Fruit fly (Drosophila melanogaster) whole organism, embryonic: ENCODE measurements around the gene Ufsp2.

Source experiments
- Atf-2 ChIP-seq: fragments of 200-800 bp; sonication (Bioruptor generic); optimal IDR thresholded peaks from 2 replicates; lab custom pipeline; 2016; ENCODE audit warnings: missing biosample characterization, missing genetic modification characterization
- Atf6 ChIP-seq: fragments of 200-800 bp; sonication (Bioruptor generic); IDR thresholded peaks from 2 replicates; pipeline ENCODE4 v1.3.6; 2022; ENCODE audit warnings: missing biosample characterization, missing genetic modification characterization
- Awh ChIP-seq: fragments of 200-800 bp; sonication (Bioruptor generic); IDR thresholded peaks from 2 replicates; pipeline ENCODE4, ENCODE4 v1.3.6; 2022; ENCODE audit warnings: missing biosample characterization, missing genetic modification characterization
- BEAF-32 ChIP-seq: fragments of 200-800 bp; sonication (Bioruptor generic); optimal IDR thresholded peaks from 3 replicates; lab custom pipeline; 2017; ENCODE audit warnings: missing biosample characterization, missing genetic modification characterization, mild to moderate bottlenecking, moderate library complexity, missing genetic modification reagents
- CG10321 ChIP-seq: fragments of 200-800 bp; sonication (Bioruptor generic); IDR thresholded peaks from 2 replicates; pipeline ENCODE4 v1.3.6; 2022; ENCODE audit warnings: missing biosample characterization, missing genetic modification characterization
- CG10462 ChIP-seq: fragments of 200-800 bp; sonication (Bioruptor generic); optimal IDR thresholded peaks from 2 replicates; lab custom pipeline; 2016; ENCODE audit warnings: missing biosample characterization, missing genetic modification characterization
- CG12071 ChIP-seq: fragments of 200-800 bp; sonication (Bioruptor generic); optimal IDR thresholded peaks from 3 replicates; lab custom pipeline; 2018; ENCODE audit warnings: missing biosample characterization, mild to moderate bottlenecking, missing genetic modification characterization
- CG12659 ChIP-seq: fragments of 200-800 bp; sonication (Bioruptor generic); optimal IDR thresholded peaks from 3 replicates; lab custom pipeline; 2017; ENCODE audit warnings: mild to moderate bottlenecking, missing biosample characterization, missing genetic modification reagents, missing genetic modification characterization
- CG12744 ChIP-seq: fragments of 200-800 bp; sonication (Bioruptor generic); optimal IDR thresholded peaks from 2 replicates; lab custom pipeline; 2016; ENCODE audit warnings: missing biosample characterization, missing genetic modification characterization
- CG16813 ChIP-seq: fragments of 200-800 bp; sonication (Bioruptor generic); IDR thresholded peaks from 3 replicates; pipeline ENCODE4 v1.3.6; 2022; ENCODE audit warnings: missing biosample characterization, missing genetic modification characterization; ENCODE audit not compliant: partially characterized antibody
- CG17361 ChIP-seq: fragments of 200-800 bp; sonication (Bioruptor generic); IDR thresholded peaks from 3 replicates; pipeline ENCODE4 v1.3.6; 2022; ENCODE audit warnings: missing biosample characterization, missing genetic modification characterization
- CG2120 ChIP-seq: fragments of 200-800 bp; sonication (Bioruptor generic); optimal IDR thresholded peaks from 3 replicates; lab custom pipeline; 2016; ENCODE audit warnings: missing biosample characterization, missing genetic modification characterization
- CG2678 ChIP-seq: fragments of 200-800 bp; sonication (Bioruptor generic); optimal IDR thresholded peaks from 3 replicates; lab custom pipeline; 2019; ENCODE audit warnings: missing biosample characterization, mild to moderate bottlenecking, missing genetic modification characterization, moderate library complexity
- CG2712 ChIP-seq: fragments of 200-800 bp; optimal IDR thresholded peaks from 3 replicates; lab custom pipeline; 2019; ENCODE audit warnings: missing biosample characterization, mild to moderate bottlenecking, missing genetic modification characterization, moderate library complexity
- CG2875 ChIP-seq: fragments of 200-800 bp; sonication (Bioruptor generic); optimal IDR thresholded peaks from 2 replicates; lab custom pipeline; 2017; ENCODE audit warnings: missing biosample characterization, mild to moderate bottlenecking, missing genetic modification characterization, missing genetic modification reagents
- CG6791 ChIP-seq: fragments of 200-800 bp; sonication (Bioruptor generic); IDR thresholded peaks from 3 replicates; pipeline ENCODE4 v1.3.6; 2022; ENCODE audit warnings: missing biosample characterization, missing genetic modification characterization; ENCODE audit not compliant: partially characterized antibody
- CG7556 ChIP-seq: fragments of 200-800 bp; sonication (Bioruptor generic); optimal IDR thresholded peaks from 2 replicates; lab custom pipeline; 2017; ENCODE audit warnings: missing biosample characterization, mild to moderate bottlenecking, missing genetic modification characterization
- CHES-1-like ChIP-seq: fragments of 200-800 bp; sonication (Bioruptor generic); optimal IDR thresholded peaks from 2 replicates; lab custom pipeline; 2016; ENCODE audit warnings: missing biosample characterization, missing genetic modification characterization
- CkIIα-i1 ChIP-seq: fragments of 200-800 bp; sonication (Bioruptor generic); IDR thresholded peaks from 2 replicates; pipeline ENCODE4 v1.3.6; 2022; ENCODE audit warnings: missing biosample characterization, missing genetic modification characterization
- D19B ChIP-seq: fragments of 200-800 bp; sonication (Bioruptor generic); optimal IDR thresholded peaks from 2 replicates; lab custom pipeline; 2017; ENCODE audit warnings: missing biosample characterization, mild to moderate bottlenecking, missing genetic modification characterization
- Dbx ChIP-seq: fragments of 200-800 bp; sonication (Bioruptor generic); IDR thresholded peaks from 3 replicates; pipeline ENCODE4 v1.3.6; 2022; ENCODE audit warnings: missing biosample characterization, missing genetic modification characterization
- E2f2 ChIP-seq: fragments of 200-800 bp; sonication (Bioruptor generic); IDR thresholded peaks from 2 replicates; pipeline ENCODE4 v1.3.6; 2022; ENCODE audit warnings: missing biosample characterization, missing genetic modification characterization
- Hr39 ChIP-seq: fragments of >200 bp; optimal IDR thresholded peaks from 2 replicates; lab custom pipeline; 2017
- Mes4 ChIP-seq: fragments of 200-800 bp; sonication (Bioruptor generic); optimal IDR thresholded peaks from 2 replicates; lab custom pipeline; 2016; ENCODE audit warnings: missing biosample characterization, missing genetic modification characterization
- Mrtf ChIP-seq: fragments of 200-800 bp; sonication (Bioruptor generic); IDR thresholded peaks from 3 replicates; pipeline ENCODE4 v1.3.6; 2022; ENCODE audit warnings: missing biosample characterization, missing genetic modification characterization
- NC2α ChIP-seq: fragments of 200-800 bp; sonication (Bioruptor generic); optimal IDR thresholded peaks from 2 replicates; lab custom pipeline; 2016; ENCODE audit warnings: missing biosample characterization, missing genetic modification characterization
- Six4 ChIP-seq: fragments of 200-800 bp; sonication (Bioruptor generic); optimal IDR thresholded peaks from 2 replicates; lab custom pipeline; 2016; ENCODE audit warnings: missing biosample characterization, missing genetic modification characterization
- Sox100B ChIP-seq: fragments of 200-800 bp; sonication (Bioruptor generic); optimal IDR thresholded peaks from 3 replicates; lab custom pipeline; 2018; ENCODE audit warnings: missing biosample characterization, mild to moderate bottlenecking, missing genetic modification characterization
- Trl ChIP-seq, 3 experiments: fragments of >200 bp in 2 of 3; fragments of 200-800 bp in 1 of 3; sonication (Bioruptor generic) in 1 of 3; optimal IDR thresholded peaks; 2 replicates in 1 of 3; 3 replicates in 2 of 3; lab custom pipeline; 2016 to 2017; ENCODE audit warnings: missing biosample characterization in 1 of 3, missing genetic modification characterization in 1 of 3
- Vsx1 ChIP-seq: fragments of 200-800 bp; sonication (Bioruptor generic); optimal IDR thresholded peaks from 2 replicates; lab custom pipeline; 2017; ENCODE audit warnings: missing biosample characterization, mild to moderate bottlenecking, missing genetic modification characterization, missing genetic modification reagents
- Xbp1 ChIP-seq: fragments of 200-800 bp; sonication (Bioruptor generic); optimal IDR thresholded peaks from 3 replicates; lab custom pipeline; 2016; ENCODE audit warnings: missing biosample characterization, mild to moderate bottlenecking, missing genetic modification characterization
- btn ChIP-seq: fragments of 200-800 bp; sonication (Bioruptor generic); optimal IDR thresholded peaks from 2 replicates; lab custom pipeline; 2016; ENCODE audit warnings: missing biosample characterization, missing genetic modification characterization
- corto ChIP-seq: fragments of 200-800 bp; sonication (Bioruptor generic); optimal IDR thresholded peaks from 2 replicates; lab custom pipeline; 2016; ENCODE audit warnings: missing biosample characterization, mild to moderate bottlenecking, missing genetic modification characterization, moderate library complexity
- cwo ChIP-seq: fragments of 200-800 bp; sonication (Bioruptor generic); optimal IDR thresholded peaks from 3 replicates; lab custom pipeline; 2017; ENCODE audit warnings: missing biosample characterization, missing genetic modification characterization, mild to moderate bottlenecking, moderate library complexity, missing genetic modification reagents
- dm ChIP-seq: fragments of 200-800 bp; sonication (Bioruptor generic); optimal IDR thresholded peaks from 3 replicates; lab custom pipeline; 2016; ENCODE audit warnings: missing biosample characterization, missing genetic modification characterization
- en ChIP-seq: fragments of 200-800 bp; sonication (Bioruptor generic); optimal IDR thresholded peaks from 2 replicates; lab custom pipeline; 2016; ENCODE audit warnings: missing biosample characterization, missing genetic modification characterization
- gfzf ChIP-seq: fragments of 200-800 bp; sonication (Bioruptor generic); optimal IDR thresholded peaks from 2 replicates; lab custom pipeline; 2016; ENCODE audit warnings: missing biosample characterization, mild to moderate bottlenecking, missing genetic modification characterization, moderate library complexity
- ham ChIP-seq: fragments of 200-800 bp; sonication (Bioruptor generic); IDR thresholded peaks from 2 replicates; pipeline ENCODE4 v1.3.6; 2022; ENCODE audit warnings: missing biosample characterization, missing genetic modification characterization
- jigr1 ChIP-seq: fragments of 200-800 bp; sonication (Bioruptor generic); IDR thresholded peaks from 3 replicates; pipeline ENCODE4 v1.3.6; 2022; ENCODE audit warnings: missing biosample characterization, missing genetic modification characterization
- lbe ChIP-seq: fragments of 200-800 bp; sonication (Bioruptor generic); optimal IDR thresholded peaks from 2 replicates; lab custom pipeline; 2016; ENCODE audit warnings: missing biosample characterization, mild to moderate bottlenecking, missing genetic modification characterization
- nom ChIP-seq: fragments of 200-800 bp; sonication (Bioruptor generic); optimal IDR thresholded peaks from 2 replicates; lab custom pipeline; 2017; ENCODE audit warnings: missing biosample characterization, missing genetic modification characterization, mild to moderate bottlenecking, moderate library complexity, missing genetic modification reagents
- p53 ChIP-seq: fragments of 200-800 bp; sonication (Bioruptor generic); optimal IDR thresholded peaks from 2 replicates; lab custom pipeline; 2016; ENCODE audit warnings: missing biosample characterization, missing genetic modification characterization
- pho ChIP-seq: fragments of 200-800 bp; sonication (Bioruptor generic); optimal IDR thresholded peaks from 2 replicates; lab custom pipeline; 2016; ENCODE audit warnings: missing biosample characterization, missing genetic modification characterization
- phol ChIP-seq: fragments of 200-800 bp; sonication (Bioruptor generic); optimal IDR thresholded peaks from 3 replicates; lab custom pipeline; 2018; ENCODE audit warnings: missing biosample characterization, mild to moderate bottlenecking, missing genetic modification characterization, moderate library complexity
- pnt ChIP-seq: fragments of 200-800 bp; sonication (Bioruptor generic); optimal IDR thresholded peaks from 3 replicates; lab custom pipeline; 2016; ENCODE audit warnings: missing biosample characterization, missing genetic modification characterization
- salm ChIP-seq: fragments of 200-800 bp; sonication (Bioruptor generic); optimal IDR thresholded peaks from 2 replicates; lab custom pipeline; 2018; ENCODE audit warnings: missing biosample characterization, mild to moderate bottlenecking, missing genetic modification characterization
- seq ChIP-seq: fragments of 200-800 bp; sonication (Bioruptor generic); IDR thresholded peaks from 2 replicates; pipeline ENCODE4 v1.3.6; 2022; ENCODE audit warnings: missing biosample characterization, missing genetic modification characterization
- slou ChIP-seq: fragments of 200-800 bp; sonication (Bioruptor generic); optimal IDR thresholded peaks from 3 replicates; lab custom pipeline; 2016; ENCODE audit warnings: missing biosample characterization, missing genetic modification characterization
- tgo ChIP-seq: fragments of 200-800 bp; sonication (Bioruptor generic); IDR thresholded peaks from 3 replicates; pipeline ENCODE4 v1.3.6; 2022; ENCODE audit warnings: missing biosample characterization, missing genetic modification characterization
- vvl ChIP-seq: fragments of 200-800 bp; sonication (Bioruptor generic); IDR thresholded peaks from 2 replicates; pipeline ENCODE4 v1.3.6; 2022; ENCODE audit warnings: missing biosample characterization, missing genetic modification characterization

Gene Ufsp2

dm6 chr3L:15533402-15534129 is 42.8 kb upstream of the Ufsp2 start (continued):
- TF ChIP-seq CG12744 (GFP tag; lab: Kevin White, UChicago): no peak
- TF ChIP-seq Atf6 (GFP tag; lab: Robert Waterston, UW): no peak
- TF ChIP-seq corto (GFP tag; lab: Kevin White, UChicago): peak; percentile 3
- TF ChIP-seq gfzf: no peak
- TF ChIP-seq Sox100B: peak; percentile 28
- TF ChIP-seq CG7556 (GFP tag; lab: Kevin White, UChicago): no peak
- no peak for TF ChIP-seq Mes4 (GFP tag; lab: Kevin White, UChicago)
- peak; percentile 23 for TF ChIP-seq Six4 (GFP tag; lab: Kevin White, UChicago)
- TF ChIP-seq Vsx1: no peak
- peak; percentile 63 for TF ChIP-seq CG2712
- no peak for TF ChIP-seq p53 (GFP tag; lab: Kevin White, UChicago)
- no peak for TF ChIP-seq CHES-1-like (GFP tag; lab: Kevin White, UChicago)
- peak; percentile 11 to 17 for TF ChIP-seq Trl (optimal IDR thresholded peaks at IDR 0.05; lab: Kevin White, UChicago)
- TF ChIP-seq Trl (GFP tag; optimal IDR thresholded peaks at IDR 0.05; lab: Kevin White, UChicago): peak; percentile 56
- peak; percentile 87 for TF ChIP-seq lbe (GFP tag; lab: Kevin White, UChicago)
- no peak for TF ChIP-seq dm (GFP tag; lab: Kevin White, UChicago)
- TF ChIP-seq Xbp1: peak; percentile 42
- TF ChIP-seq vvl (GFP tag; lab: Robert Waterston, UW): peak; percentile 35; the same call in 1 of the 2 replicates
- TF ChIP-seq CG12071 (GFP tag; lab: Kevin White, UChicago): peak; percentile 48
- no peak for TF ChIP-seq tgo (GFP tag; lab: Robert Waterston, UW)
- no peak for TF ChIP-seq CG16813 (GFP tag; lab: Robert Waterston, UW)
- TF ChIP-seq salm (tag; lab: Kevin White, UChicago): no peak
- TF ChIP-seq cwo (GFP tag; lab: Kevin White, UChicago): peak; percentile 5
- TF ChIP-seq ham (GFP tag; lab: Robert Waterston, UW): no peak
- no peak for TF ChIP-seq CkIIα-i1 (GFP tag; lab: Robert Waterston, UW)
- TF ChIP-seq BEAF-32: no peak
- TF ChIP-seq CG6791: no peak
- peak; percentile 30 for TF ChIP-seq CG2120 (GFP tag; lab: Kevin White, UChicago)
- peak; percentile 10 for TF ChIP-seq phol (tag; lab: Kevin White, UChicago)
- no peak; the same call in 2 of the 3 replicates for TF ChIP-seq Dbx (GFP tag; lab: Robert Waterston, UW)
- TF ChIP-seq Mrtf (GFP tag; lab: Robert Waterston, UW): no peak
- peak; percentile 35 for TF ChIP-seq nom (GFP tag; lab: Kevin White, UChicago)
- no peak for TF ChIP-seq CG10321
- no peak for TF ChIP-seq E2f2 (GFP tag; lab: Robert Waterston, UW)
- peak; percentile 12; the same call in 1 of the 2 replicates for TF ChIP-seq Awh (GFP tag; lab: Robert Waterston, UW)
- no peak for TF ChIP-seq seq (GFP tag; lab: Robert Waterston, UW)
- peak; percentile 44 for TF ChIP-seq CG2678 (tag; lab: Kevin White, UChicago)
- TF ChIP-seq NC2α: no peak
- TF ChIP-seq en (GFP tag; lab: Kevin White, UChicago): no peak
- TF ChIP-seq Atf-2 (GFP tag; lab: Kevin White, UChicago): no peak
- no peak for TF ChIP-seq CG17361 (GFP tag; lab: Robert Waterston, UW)
- peak; percentile 11 for TF ChIP-seq D19B (GFP tag; lab: Kevin White, UChicago)
- peak; percentile 32 for TF ChIP-seq CG2875 (GFP tag; lab: Kevin White, UChicago)
- no peak for TF ChIP-seq slou (GFP tag; lab: Kevin White, UChicago)
- TF ChIP-seq CG12659 (GFP tag; lab: Kevin White, UChicago): peak; percentile 31
- peak; percentile 12 for TF ChIP-seq pnt
- no peak for TF ChIP-seq CG10462 (GFP tag; lab: Kevin White, UChicago)
- no peak for TF ChIP-seq jigr1 (GFP tag; lab: Robert Waterston, UW)
- no peak for TF ChIP-seq Hr39 (lab: Kevin White, UChicago)
- TF ChIP-seq pho (GFP tag; lab: Kevin White, UChicago): no peak
- peak; percentile 37 for TF ChIP-seq btn
